ENCODE assay signal across 4 fruit fly cellular contexts in genomic region chrX:13243726-13244323, dm6.
TF ChIP-seq lines count a peak whose summit lies in the region.

No protein-coding gene starts in this region.

- TF ChIP-seq CTCF in whole organism, embryonic (GFP tag; optimal IDR thresholded peaks at IDR 0.05; lab: Kevin White, UChicago), result no peak

TF ChIP-seq in whole organism, adult, 20 proteins besides CTCF, POLR2A, EP300 and RAD21:
- TF ChIP-seq Crg-1 (GFP tag; optimal IDR thresholded peaks at IDR 0.05; lab: Kevin White, UChicago), result no peak
- peak; percentile 23 for TF ChIP-seq cic (GFP tag; optimal IDR thresholded peaks at IDR 0.05; lab: Kevin White, UChicago)
- no peak for TF ChIP-seq CG7101 (tag; optimal IDR thresholded peaks at IDR 0.05; lab: Kevin White, UChicago)
- TF ChIP-seq CG11617 (GFP tag; optimal IDR thresholded peaks at IDR 0.05; lab: Kevin White, UChicago), result no peak
- TF ChIP-seq CG7045 (GFP tag; optimal IDR thresholded peaks at IDR 0.05; lab: Kevin White, UChicago), result no peak
- TF ChIP-seq ovo (GFP tag; optimal IDR thresholded peaks at IDR 0.05; lab: Kevin White, UChicago), result no peak
- TF ChIP-seq CG33017 (tag; optimal IDR thresholded peaks at IDR 0.05; lab: Kevin White, UChicago), result no peak
- no peak for TF ChIP-seq toe (GFP tag; optimal IDR thresholded peaks at IDR 0.05; lab: Kevin White, UChicago)
- TF ChIP-seq pad (GFP tag; optimal IDR thresholded peaks at IDR 0.05; lab: Kevin White, UChicago), result no peak
- no peak for TF ChIP-seq CG14711 (tag; optimal IDR thresholded peaks at IDR 0.05; lab: Kevin White, UChicago)
- TF ChIP-seq CG5204 (GFP tag; optimal IDR thresholded peaks at IDR 0.05; lab: Kevin White, UChicago), result no peak
- TF ChIP-seq Mnt (GFP tag; optimal IDR thresholded peaks at IDR 0.05; lab: Kevin White, UChicago), result no peak
- TF ChIP-seq bab1 (GFP tag; optimal IDR thresholded peaks at IDR 0.05; lab: Kevin White, UChicago), result no peak
- TF ChIP-seq CG12768 (GFP tag; optimal IDR thresholded peaks at IDR 0.05; lab: Kevin White, UChicago), result no peak
- TF ChIP-seq tj (GFP tag; optimal IDR thresholded peaks at IDR 0.05; lab: Kevin White, UChicago), result peak; percentile 19
- TF ChIP-seq cnc (optimal IDR thresholded peaks at IDR 0.05; lab: Kevin White, UChicago), result no peak
- TF ChIP-seq CG1620 (GFP tag; optimal IDR thresholded peaks at IDR 0.05; lab: Kevin White, UChicago), result no peak
- TF ChIP-seq Clk (GFP tag; optimal IDR thresholded peaks at IDR 0.05; lab: Kevin White, UChicago), result no peak
- no peak for TF ChIP-seq Hr96 (GFP tag; optimal IDR thresholded peaks at IDR 0.05; lab: Kevin White, UChicago)
- peak; percentile 78 for TF ChIP-seq kay (GFP tag; lab: Kevin White, UChicago; ENCODE audit: borderline replicate concordance)

TF ChIP-seq in whole organism, embryonic, 481 proteins besides CTCF, POLR2A, EP300 and RAD21:
- TF ChIP-seq Nf-YB (GFP tag; optimal IDR thresholded peaks at IDR 0.05; lab: Kevin White, UChicago) (no peak), crol (GFP tag; IDR thresholded peaks at IDR 0.05; lab: Robert Waterston, UW) (peak; percentile 67), ci (GFP tag; IDR thresholded peaks at IDR 0.05; lab: Robert Waterston, UW) (0 out of 3 replicates have a peak, but pooled peaks have one; percentile 6), Hmx (GFP tag; optimal IDR thresholded peaks at IDR 0.05; lab: Kevin White, UChicago) (no peak), CG17359 (tag; optimal IDR thresholded peaks at IDR 0.05; lab: Kevin White, UChicago) (peak; percentile 52), CG11456 (GFP tag; IDR thresholded peaks at IDR 0.05; lab: Robert Waterston, UW) (no peak), pros (GFP tag; optimal IDR thresholded peaks at IDR 0.05; lab: Kevin White, UChicago) (peak; percentile 1), CG10565 (GFP tag; optimal IDR thresholded peaks at IDR 0.05; lab: Kevin White, UChicago) (no peak), CG7839 (tag; optimal IDR thresholded peaks at IDR 0.05; lab: Kevin White, UChicago) (no peak), sqz (GFP tag; optimal IDR thresholded peaks at IDR 0.05; lab: Kevin White, UChicago) (peak; percentile 76), CG2889 (GFP tag; IDR thresholded peaks at IDR 0.05; lab: Robert Waterston, UW) (no peak), br (optimal IDR thresholded peaks at IDR 0.05; lab: Kevin White, UChicago) (no peak), cwo (GFP tag; optimal IDR thresholded peaks at IDR 0.05; lab: Kevin White, UChicago) (no peak), CG1529 (GFP tag; optimal IDR thresholded peaks at IDR 0.05; lab: Kevin White, UChicago) (no peak), slp2 (GFP tag; optimal IDR thresholded peaks at IDR 0.05; lab: Kevin White, UChicago) (no peak), Vsx1 (GFP tag; optimal IDR thresholded peaks at IDR 0.05; lab: Kevin White, UChicago) (no peak), hb (GFP tag; IDR thresholded peaks at IDR 0.05; lab: Robert Waterston, UW; ENCODE audit: partially characterized antibody) (no peak), Dref (GFP tag; IDR thresholded peaks at IDR 0.05; lab: Robert Waterston, UW) (no peak), CG2120 (GFP tag; optimal IDR thresholded peaks at IDR 0.05; lab: Kevin White, UChicago) (no peak), Blimp-1 (GFP tag; optimal IDR thresholded peaks at IDR 0.05; lab: Kevin White, UChicago) (peak; percentile 4), Hr78 (GFP tag; optimal IDR thresholded peaks at IDR 0.05; lab: Kevin White, UChicago) (no peak), CG17361 (GFP tag; IDR thresholded peaks at IDR 0.05; lab: Robert Waterston, UW) (no peak), ems (GFP tag; optimal IDR thresholded peaks at IDR 0.05; lab: Kevin White, UChicago) (no peak), oc (tag; optimal IDR thresholded peaks at IDR 0.05; lab: Kevin White, UChicago) (peak; percentile 66), CG7556 (GFP tag; optimal IDR thresholded peaks at IDR 0.05; lab: Kevin White, UChicago) (no peak)
TF ChIP-seq in whole organism, embryonic: peak in this region for 7.

TF ChIP-seq in whole organism, prepupa, 60 proteins besides CTCF, POLR2A, EP300 and RAD21:
- TF ChIP-seq fkh (GFP tag; optimal IDR thresholded peaks at IDR 0.05; lab: Kevin White, UChicago) (peak; percentile 28), topi (GFP tag; optimal IDR thresholded peaks at IDR 0.05; lab: Kevin White, UChicago) (no peak), eg (GFP tag; IDR thresholded peaks at IDR 0.05; lab: Robert Waterston, UW) (no peak), ss (GFP tag; optimal IDR thresholded peaks at IDR 0.05; lab: Kevin White, UChicago) (peak in 1 of 2 experiments; percentile 29), CG32006 (GFP tag; optimal IDR thresholded peaks at IDR 0.05; lab: Kevin White, UChicago) (peak; percentile 6), vri (GFP tag; optimal IDR thresholded peaks at IDR 0.05; lab: Kevin White, UChicago) (peak; percentile 5), dsx (GFP tag; optimal IDR thresholded peaks at IDR 0.05; lab: Kevin White, UChicago; ENCODE audit: poor library complexity, severe bottlenecking) (no peak), CG6163 (GFP tag; IDR thresholded peaks at IDR 0.05; lab: Robert Waterston, UW) (0 out of 3 replicates have a peak, but pooled peaks have one; percentile 12), CG16779 (tag; optimal IDR thresholded peaks at IDR 0.05; lab: Kevin White, UChicago) (no peak), CG8119 (GFP tag; IDR thresholded peaks at IDR 0.05; lab: Robert Waterston, UW) (peak; percentile 21; the same call in 1 of the 3 replicates), Eip78C (GFP tag; lab: Kevin White, UChicago) (peak; percentile 63), fd59A (GFP tag; optimal IDR thresholded peaks at IDR 0.05; lab: Kevin White, UChicago) (no peak), Eip75B (GFP tag; optimal IDR thresholded peaks at IDR 0.05; lab: Kevin White, UChicago) (no peak), Met (GFP tag; optimal IDR thresholded peaks at IDR 0.05; lab: Kevin White, UChicago) (no peak), CG15336 (GFP tag; IDR thresholded peaks at IDR 0.05; lab: Robert Waterston, UW) (peak; percentile 45; the same call in 1 of the 2 replicates), Hr4 (GFP tag; optimal IDR thresholded peaks at IDR 0.05; lab: Kevin White, UChicago) (no peak), net (GFP tag; optimal IDR thresholded peaks at IDR 0.05; lab: Kevin White, UChicago) (no peak), pdm3 (GFP tag; optimal IDR thresholded peaks at IDR 0.05; lab: Kevin White, UChicago) (no peak), CG6276 (GFP tag; optimal IDR thresholded peaks at IDR 0.05; lab: Kevin White, UChicago) (peak; percentile 10), svp (GFP tag; lab: Kevin White, UChicago) (peak; percentile 41), CG9139 (GFP tag; optimal IDR thresholded peaks at IDR 0.05; lab: Kevin White, UChicago) (no peak)
TF ChIP-seq in whole organism, prepupa: peak in this region for 10.

TF ChIP-seq in whole organism, pupa, 21 proteins besides CTCF, POLR2A, EP300 and RAD21:
- TF ChIP-seq rn (GFP tag; IDR thresholded peaks at IDR 0.05; lab: Robert Waterston, UW) (no peak), Snoo (tag; optimal IDR thresholded peaks at IDR 0.05; lab: Kevin White, UChicago) (no peak), D1 (tag; optimal IDR thresholded peaks at IDR 0.05; lab: Kevin White, UChicago) (no peak), Pif1B (GFP tag; optimal IDR thresholded peaks at IDR 0.05; lab: Kevin White, UChicago) (no peak), Pif1A (GFP tag; optimal IDR thresholded peaks at IDR 0.05; lab: Kevin White, UChicago) (peak; percentile 16), fd96Ca (GFP tag; IDR thresholded peaks at IDR 0.05; lab: Robert Waterston, UW) (0 out of 3 replicates have a peak, but pooled peaks have one; percentile 22), CG17806 (tag; optimal IDR thresholded peaks at IDR 0.05; lab: Kevin White, UChicago) (no peak), CG32121 (GFP tag; IDR thresholded peaks at IDR 0.05; lab: Robert Waterston, UW) (no peak), CG15710 (tag; optimal IDR thresholded peaks at IDR 0.05; lab: Kevin White, UChicago) (no peak), EcR (GFP tag; optimal IDR thresholded peaks at IDR 0.05; lab: Kevin White, UChicago) (no peak), gl (tag; optimal IDR thresholded peaks at IDR 0.05; lab: Kevin White, UChicago) (no peak), CG13204 (GFP tag; optimal IDR thresholded peaks at IDR 0.05; lab: Kevin White, UChicago) (no peak), CG9948 (tag; optimal IDR thresholded peaks at IDR 0.05; lab: Kevin White, UChicago) (no peak), CG10348 (GFP tag; IDR thresholded peaks at IDR 0.05; lab: Robert Waterston, UW) (no peak), CG4496 (GFP tag; IDR thresholded peaks at IDR 0.05; lab: Robert Waterston, UW) (peak; percentile 38; the same call in 1 of the 3 replicates), CG8159 (tag; optimal IDR thresholded peaks at IDR 0.05; lab: Kevin White, UChicago) (peak; percentile 2), Ets98B (GFP tag; IDR thresholded peaks at IDR 0.05; lab: Robert Waterston, UW) (no peak), CG12605 (GFP tag; IDR thresholded peaks at IDR 0.05; lab: Robert Waterston, UW) (peak; percentile 38), CG8301 (tag; optimal IDR thresholded peaks at IDR 0.05; lab: Kevin White, UChicago) (no peak), CG14655 (GFP tag; optimal IDR thresholded peaks at IDR 0.05; lab: Kevin White, UChicago) (no peak), CG34367 (tag; optimal IDR thresholded peaks at IDR 0.05; lab: Kevin White, UChicago) (no peak)
